Worm (Caenorhabditis elegans) whole organism, L2 larva: ENCODE data around the gene asg-2.

ENCODE experiments used
- alr-1 ChIP-seq: fragments of 150-350 bp; optimal IDR thresholded peaks from 2 replicates; lab custom pipeline; 2014; ENCODE audit warnings: missing biosample characterization, missing genetic modification characterization
- blmp-1 ChIP-seq: sonication (generic microtip); optimal IDR thresholded peaks from 2 replicates; lab custom pipeline; 2017; ENCODE audit warnings: missing genetic modification characterization, mild to moderate bottlenecking, missing compliant biosample characterization, antibody characterized with exemption, moderate library complexity; ENCODE audit not compliant: insufficient read depth
- crh-2 ChIP-seq: sonication (generic microtip); optimal IDR thresholded peaks from 2 replicates; lab custom pipeline; 2017; ENCODE audit warnings: missing biosample characterization, missing genetic modification characterization
- fos-1 ChIP-seq: fragments of 150-350 bp; optimal IDR thresholded peaks from 2 replicates; lab custom pipeline; 2014; ENCODE audit warnings: missing biosample characterization, missing genetic modification characterization
- nhr-129 ChIP-seq: fragments of 150-350 bp; optimal IDR thresholded peaks from 2 replicates; lab custom pipeline; 2014; ENCODE audit warnings: missing biosample characterization, missing genetic modification characterization
- nhr-21 ChIP-seq: fragments of 150-350 bp; optimal IDR thresholded peaks from 2 replicates; lab custom pipeline; 2014; ENCODE audit warnings: missing biosample characterization, missing genetic modification characterization
- nhr-237 ChIP-seq: fragments of 150-350 bp; optimal IDR thresholded peaks from 2 replicates; lab custom pipeline; 2014; ENCODE audit warnings: missing biosample characterization, missing genetic modification characterization
- nhr-77 ChIP-seq: fragments of 150-350 bp; optimal IDR thresholded peaks from 2 replicates; lab custom pipeline; 2014; ENCODE audit warnings: missing biosample characterization, missing genetic modification characterization
- sem-4 ChIP-seq: fragments of 150-350 bp; optimal IDR thresholded peaks from 2 replicates; lab custom pipeline; 2014; ENCODE audit warnings: missing biosample characterization, missing genetic modification reagents, missing genetic modification characterization
- ztf-4 ChIP-seq: fragments of 150-350 bp; optimal IDR thresholded peaks from 2 replicates; lab custom pipeline; 2014; ENCODE audit warnings: missing biosample characterization, missing genetic modification characterization

DNA sequence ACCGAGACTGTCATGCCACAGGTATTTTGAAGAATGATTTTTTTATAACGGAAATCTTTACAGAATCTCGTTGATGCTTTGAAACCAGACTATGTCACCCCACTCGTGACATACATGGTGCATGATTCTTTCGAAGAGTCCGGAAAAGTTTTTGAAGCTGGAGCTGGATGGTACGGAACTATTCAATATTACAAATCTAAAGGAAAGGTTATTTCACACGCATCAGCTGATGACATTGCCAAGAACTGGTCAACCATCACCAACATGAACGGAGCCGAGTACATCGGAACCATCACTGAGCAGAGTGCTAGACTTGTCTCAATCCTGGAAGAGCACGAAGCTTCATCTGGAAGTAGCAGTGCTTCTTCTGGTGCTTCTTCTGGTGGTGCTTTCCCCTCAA lies 21.9 kb upstream of the asg-2 start:
- TF ChIP-seq blmp-1: no peak
- no peak for TF ChIP-seq crh-2
- TF ChIP-seq nhr-237: no peak
- TF ChIP-seq fos-1: no peak
- no peak for TF ChIP-seq alr-1 (tag; lab: Kevin White, UChicago)
- TF ChIP-seq nhr-129: no peak
- no peak for TF ChIP-seq ztf-4
- TF ChIP-seq nhr-77: no peak
- TF ChIP-seq sem-4: no peak
- no peak for TF ChIP-seq nhr-21 (tag; lab: Kevin White, UChicago)
